Fruit fly (Drosophila melanogaster) whole organism: Measurements from ENCODE around the gene CG11857.

ENCODE experiments used
- CG8478 ChIP-seq: fragments of >200 bp; optimal IDR thresholded peaks from 2 replicates; lab custom pipeline; 2018; ENCODE audit warnings: inconsistent platforms
- Dll ChIP-seq: fragments of >200 bp; optimal IDR thresholded peaks from 2 replicates; lab custom pipeline; 2017
- EcR ChIP-seq, 2 experiments: fragments of >200 bp; optimal IDR thresholded peaks; 2 replicates each; lab custom pipeline; 2017; ENCODE audit warnings: missing biosample characterization in 2 of 2, missing genetic modification characterization in 2 of 2, missing genetic modification reagents in 2 of 2
- pan ChIP-seq: fragments of >200 bp; optimal IDR thresholded peaks from 2 replicates; lab custom pipeline; 2017
- psq ChIP-seq: fragments of >200 bp; optimal IDR thresholded peaks from 2 replicates; lab custom pipeline; 2017
- usp ChIP-seq: fragments of >200 bp; optimal IDR thresholded peaks from 2 replicates; lab custom pipeline; 2017; ENCODE audit warnings: missing biosample characterization, missing genetic modification characterization, mixed read lengths

Gene CG11857

DNA sequence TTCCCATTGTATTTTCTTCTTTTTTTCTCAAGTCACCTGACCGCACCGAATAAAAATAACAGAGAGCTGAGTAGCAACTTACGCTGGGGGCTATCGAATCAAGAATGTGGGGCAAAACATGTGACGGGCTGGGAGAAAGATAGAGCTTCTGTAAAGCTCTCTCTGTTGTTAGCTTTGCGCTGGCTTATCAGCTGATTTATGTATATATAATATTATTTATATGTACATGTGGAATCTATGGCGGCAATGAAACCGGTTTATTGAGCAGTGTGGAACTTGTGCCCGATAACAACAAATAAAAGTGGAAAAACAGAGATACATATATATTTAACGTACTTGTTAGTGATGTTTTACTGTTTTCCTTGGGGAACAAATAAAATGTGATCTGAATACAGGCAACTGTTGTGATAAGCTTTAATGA is 34.2 kb downstream of the CG11857 start, which contains the start of gene CG31098:
Gene CG31098, minus strand, starts transcription at position 114 of the 421 bp plus-strand sequence.
- no peak for TF ChIP-seq EcR (GFP tag; optimal IDR thresholded peaks at IDR 0.05; lab: Kevin White, UChicago)
- TF ChIP-seq CG8478 (lab: Kevin White, UChicago), result no peak
- TF ChIP-seq pan, result no peak
- TF ChIP-seq usp (GFP tag; lab: Kevin White, UChicago), result no peak

dm6 chr3R:25295320-25296020 is 36.8 kb downstream of the CG11857 start, which contains the start of gene CG31102:
Gene CG31102, minus strand, starts transcription at chr3R:25295594.
- TF ChIP-seq usp (GFP tag; lab: Kevin White, UChicago) (no peak), EcR (GFP tag; optimal IDR thresholded peaks at IDR 0.05; lab: Kevin White, UChicago) (no peak), CG8478 (lab: Kevin White, UChicago) (no peak), Dll (lab: Kevin White, UChicago) (no peak), pan (no peak), psq (lab: Kevin White, UChicago) (no peak)

- TF ChIP-seq pan (no peak), usp (GFP tag; lab: Kevin White, UChicago) (no peak), EcR (GFP tag; optimal IDR thresholded peaks at IDR 0.05; lab: Kevin White, UChicago) (no peak), CG8478 (lab: Kevin White, UChicago) (no peak)
Measured at dm6 chr3R:25297678-25298077, 39.0 kb downstream of the CG11857 start, which contains the start of gene CG31097. Gene CG31097, minus strand, starts transcription at chr3R:25297778.

DNA sequence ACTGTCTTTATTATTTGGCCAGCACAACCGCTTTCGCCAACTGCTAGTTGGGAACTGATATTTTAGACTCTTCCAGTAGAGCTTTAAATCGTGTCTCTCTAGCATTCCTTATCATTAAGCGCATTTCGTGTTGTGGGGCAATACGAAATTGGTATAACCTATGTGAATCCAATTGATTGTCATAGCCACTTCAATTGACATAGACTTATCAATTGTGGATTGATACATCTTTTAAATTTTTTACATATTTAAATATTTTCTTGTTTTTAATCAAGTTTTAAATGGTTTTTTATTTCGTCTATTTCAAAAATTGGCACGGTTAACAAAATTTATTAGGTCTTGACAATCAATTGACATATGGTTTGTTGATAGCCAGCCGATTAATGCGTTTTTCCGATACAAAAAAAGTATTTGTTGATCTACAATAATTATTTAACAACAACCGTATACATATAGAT is 40.8 kb downstream of the CG11857 start, which contains the start of gene CG31288:
Gene CG31288, minus strand, starts transcription at position 51 of the 458 bp plus-strand sequence.
- TF ChIP-seq usp (GFP tag; lab: Kevin White, UChicago) (no peak), EcR (GFP tag; optimal IDR thresholded peaks at IDR 0.05; lab: Kevin White, UChicago) (no peak), CG8478 (lab: Kevin White, UChicago) (no peak), Dll (lab: Kevin White, UChicago) (no peak)

DNA sequence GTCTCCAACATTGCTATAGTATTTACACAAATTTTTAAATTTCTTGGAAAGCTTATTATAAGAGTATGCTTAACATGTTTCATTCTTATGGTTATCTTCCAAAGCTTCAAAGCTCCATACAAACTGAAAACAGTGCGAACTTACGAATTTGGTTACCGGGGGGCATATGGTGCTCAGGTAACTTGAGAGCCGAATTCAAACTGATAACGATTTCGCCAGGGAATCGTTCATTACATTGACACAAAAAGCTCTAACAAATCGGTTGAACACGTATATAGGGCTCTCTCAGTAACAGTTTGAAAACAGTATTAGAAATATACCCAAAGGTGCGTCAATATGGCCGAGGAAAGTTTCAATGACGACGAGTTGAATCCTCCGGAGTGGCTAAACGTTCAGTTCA is 41.9 kb downstream of the CG11857 start, which contains the start of gene CG13659:
Gene CG13659, plus strand, starts transcription at position 317 of the 400 bp plus-strand sequence.
- TF ChIP-seq usp (GFP tag; lab: Kevin White, UChicago), result no peak
- no peak for TF ChIP-seq pan
- no peak for TF ChIP-seq Dll (lab: Kevin White, UChicago)
- TF ChIP-seq EcR (GFP tag; optimal IDR thresholded peaks at IDR 0.05; lab: Kevin White, UChicago), result no peak
- no peak for TF ChIP-seq CG8478 (lab: Kevin White, UChicago)
- no peak for TF ChIP-seq psq (lab: Kevin White, UChicago)

DNA sequence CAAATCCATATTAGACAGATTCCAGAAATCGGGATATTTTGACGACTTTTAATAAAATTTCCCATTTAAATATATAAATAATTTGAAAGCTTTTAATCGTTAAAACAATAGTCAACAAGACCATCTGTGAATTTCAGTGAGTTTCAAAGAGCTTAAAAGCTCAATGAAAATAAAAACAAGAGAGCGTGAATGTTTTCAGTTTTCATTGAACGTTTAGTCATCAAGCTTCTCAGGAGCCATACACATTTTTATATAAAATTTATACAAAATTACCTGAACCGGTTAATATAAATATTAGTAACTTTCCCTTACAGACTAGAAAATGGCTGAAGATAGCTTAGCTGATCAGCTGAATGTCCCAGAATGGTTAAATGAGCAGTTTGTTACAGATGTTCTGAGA is 43.5 kb downstream of the CG11857 start, which contains the start of gene CG31370:
Gene CG31370, plus strand, starts transcription at position 226 of the 400 bp plus-strand sequence.
- TF ChIP-seq usp (GFP tag; lab: Kevin White, UChicago) (no peak), CG8478 (lab: Kevin White, UChicago) (no peak), Dll (lab: Kevin White, UChicago) (no peak), psq (lab: Kevin White, UChicago) (no peak), EcR (GFP tag; optimal IDR thresholded peaks at IDR 0.05; lab: Kevin White, UChicago) (no peak), pan (no peak)

DNA sequence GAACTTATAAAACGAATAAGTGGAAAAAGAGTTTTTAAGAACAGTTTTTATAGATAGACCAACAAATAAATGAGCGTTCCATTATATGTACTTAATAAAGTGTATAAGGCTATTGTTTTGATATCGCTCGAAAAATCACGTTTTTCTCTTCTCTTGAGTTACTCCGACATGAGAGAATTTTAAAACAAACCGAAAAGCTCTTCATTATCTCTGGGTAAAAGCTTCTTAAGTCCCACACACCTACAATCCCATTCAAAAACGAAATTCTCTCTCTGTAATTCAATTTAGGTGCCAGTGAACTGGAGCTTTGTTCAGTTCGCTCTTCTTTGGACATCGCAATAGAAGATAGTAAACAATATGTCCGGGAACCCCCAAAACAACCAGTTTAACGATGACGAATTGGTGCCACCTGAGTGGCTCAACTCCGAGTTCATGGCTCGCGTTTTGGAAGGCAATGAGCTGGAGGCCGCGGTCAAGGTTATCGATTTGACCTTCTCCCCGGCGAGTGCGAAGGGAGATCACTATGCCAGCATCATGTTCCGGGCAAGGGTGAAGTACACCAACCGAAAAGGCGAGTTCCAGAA is 45.3 kb downstream of the CG11857 start, which contains the start of gene CG31436:
Gene CG31436, plus strand, starts transcription at position 281 of the 584 bp plus-strand sequence.
- TF ChIP-seq Dll (lab: Kevin White, UChicago), result no peak
- no peak for TF ChIP-seq EcR (GFP tag; optimal IDR thresholded peaks at IDR 0.05; lab: Kevin White, UChicago)
- TF ChIP-seq usp (GFP tag; lab: Kevin White, UChicago), result no peak
- no peak for TF ChIP-seq CG8478 (lab: Kevin White, UChicago)
- TF ChIP-seq psq (lab: Kevin White, UChicago), result no peak
- TF ChIP-seq pan, result no peak

- no peak for TF ChIP-seq pan
- no peak for TF ChIP-seq CG8478 (lab: Kevin White, UChicago)
- no peak for TF ChIP-seq Dll (lab: Kevin White, UChicago)
- no peak for TF ChIP-seq EcR (GFP tag; optimal IDR thresholded peaks at IDR 0.05; lab: Kevin White, UChicago)
- no peak for TF ChIP-seq usp (GFP tag; lab: Kevin White, UChicago)
- TF ChIP-seq psq (lab: Kevin White, UChicago), result no peak
Measured at dm6 chr3R:25305822-25306544, 47.3 kb downstream of the CG11857 start.

DNA sequence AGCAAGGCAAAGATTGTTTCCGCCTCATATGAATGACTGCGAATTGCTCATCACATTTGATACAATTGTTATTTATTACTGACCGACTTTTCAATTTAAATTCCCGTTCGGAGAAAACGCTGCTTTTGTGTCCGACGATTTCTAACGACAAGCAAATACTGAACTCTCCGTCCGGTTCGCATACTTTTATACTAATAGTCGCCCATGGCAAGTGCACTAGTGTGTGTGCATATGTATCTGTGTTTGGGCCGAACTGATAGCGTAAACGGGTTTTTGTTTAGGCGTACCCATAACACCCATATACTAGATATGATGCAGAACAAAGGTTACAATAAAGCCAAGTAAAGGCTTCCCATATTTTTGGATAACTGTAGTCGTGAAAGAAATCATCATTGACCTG is 49.5 kb downstream of the CG11857 start, which contains the start of gene CG10550:
Gene CG10550, minus strand, starts transcription at position 164 of the 400 bp plus-strand sequence.
- TF ChIP-seq CG8478 (lab: Kevin White, UChicago) (no peak), usp (GFP tag; lab: Kevin White, UChicago) (no peak), EcR (GFP tag; optimal IDR thresholded peaks at IDR 0.05; lab: Kevin White, UChicago) (no peak), psq (lab: Kevin White, UChicago) (no peak)

- TF ChIP-seq usp (GFP tag; lab: Kevin White, UChicago) (no peak), CG8478 (lab: Kevin White, UChicago) (no peak), pan (no peak)
Measured at dm6 chr3R:25309175-25309574, 50.5 kb downstream of the CG11857 start.
